Fruit fly (Drosophila melanogaster) whole organism, embryonic: Measurements from ENCODE around the gene Agpat1.
A peak's percentile ranks its signal among the peaks of the same experiment; 100 is the strongest.

Experiments
- Atf3 ChIP-seq: fragments of 200-800 bp; sonication (Bioruptor generic); optimal IDR thresholded peaks from 3 replicates; lab custom pipeline; 2016; ENCODE audit warnings: missing biosample characterization, missing genetic modification characterization
- CG10321 ChIP-seq: fragments of 200-800 bp; sonication (Bioruptor generic); IDR thresholded peaks from 2 replicates; pipeline ENCODE4 v1.3.6; 2022; ENCODE audit warnings: missing biosample characterization, missing genetic modification characterization
- CG10979 ChIP-seq: fragments of 200-800 bp; sonication (Bioruptor generic); optimal IDR thresholded peaks from 2 replicates; lab custom pipeline; 2018; ENCODE audit warnings: missing biosample characterization, mild to moderate bottlenecking, missing genetic modification characterization, moderate library complexity
- CG11247 ChIP-seq: fragments of 200-800 bp; sonication (Bioruptor generic); IDR thresholded peaks from 2 replicates; pipeline ENCODE4 v1.3.6; 2022; ENCODE audit warnings: missing biosample characterization, missing genetic modification characterization
- CG12769 ChIP-seq: fragments of 200-800 bp; sonication (Bioruptor generic); optimal IDR thresholded peaks from 2 replicates; lab custom pipeline; 2019; ENCODE audit warnings: missing biosample characterization, mild to moderate bottlenecking, missing genetic modification characterization, moderate library complexity
- CG13296 ChIP-seq: fragments of 200-800 bp; sonication (Bioruptor generic); optimal IDR thresholded peaks from 3 replicates; lab custom pipeline; 2018; ENCODE audit warnings: missing biosample characterization, mild to moderate bottlenecking, missing genetic modification characterization
- CG13775 ChIP-seq: fragments of 200-800 bp; sonication (Bioruptor generic); optimal IDR thresholded peaks from 3 replicates; lab custom pipeline; 2017; ENCODE audit warnings: missing biosample characterization, mild to moderate bottlenecking, missing genetic modification characterization
- CG14667 ChIP-seq: fragments of 200-800 bp; sonication (Bioruptor generic); IDR thresholded peaks from 2 replicates; pipeline ENCODE4 v1.3.6; 2022; ENCODE audit warnings: missing biosample characterization, missing genetic modification characterization
- CG14965 ChIP-seq: fragments of 200-800 bp; sonication (Bioruptor generic); optimal IDR thresholded peaks from 2 replicates; lab custom pipeline; 2016; ENCODE audit warnings: missing biosample characterization, missing genetic modification characterization, borderline replicate concordance
- CG18476 ChIP-seq: fragments of 200-800 bp; sonication (Bioruptor generic); optimal IDR thresholded peaks from 2 replicates; lab custom pipeline; 2016; ENCODE audit warnings: missing biosample characterization, mild to moderate bottlenecking, missing genetic modification characterization
- CG18619 ChIP-seq: fragments of 200-800 bp; sonication (Bioruptor generic); optimal IDR thresholded peaks from 3 replicates; lab custom pipeline; 2017; ENCODE audit warnings: missing biosample characterization, mild to moderate bottlenecking, missing genetic modification characterization
- CG3163 ChIP-seq: fragments of 200-800 bp; sonication (Bioruptor generic); optimal IDR thresholded peaks from 3 replicates; lab custom pipeline; 2016; ENCODE audit warnings: missing biosample characterization, missing genetic modification characterization
- CG34422 ChIP-seq: fragments of 200-800 bp; sonication (Bioruptor generic); IDR thresholded peaks from 3 replicates; pipeline ENCODE4 v1.3.6; 2022; ENCODE audit warnings: missing biosample characterization, missing genetic modification characterization
- CG7839 ChIP-seq: fragments of 200-800 bp; sonication (Bioruptor generic); optimal IDR thresholded peaks from 3 replicates; lab custom pipeline; 2018; ENCODE audit warnings: missing biosample characterization, mild to moderate bottlenecking, missing genetic modification characterization, moderate library complexity
- CG7928 ChIP-seq: fragments of 200-800 bp; sonication (Bioruptor generic); optimal IDR thresholded peaks from 2 replicates; lab custom pipeline; 2017; ENCODE audit warnings: missing biosample characterization, mild to moderate bottlenecking, missing genetic modification characterization
- CG8944 ChIP-seq: fragments of 200-800 bp; sonication (Bioruptor generic); optimal IDR thresholded peaks from 3 replicates; lab custom pipeline; 2016; ENCODE audit warnings: missing biosample characterization, missing genetic modification characterization
- CG9817 ChIP-seq: fragments of 200-800 bp; sonication (Bioruptor generic); optimal IDR thresholded peaks from 2 replicates; lab custom pipeline; 2018; ENCODE audit warnings: missing biosample characterization, mild to moderate bottlenecking, missing genetic modification characterization, moderate library complexity
- Chrac-16 ChIP-seq: fragments of 200-800 bp; sonication (Bioruptor generic); optimal IDR thresholded peaks from 3 replicates; lab custom pipeline; 2016; ENCODE audit warnings: missing biosample characterization, missing genetic modification characterization
- CkIIα-i1 ChIP-seq: fragments of 200-800 bp; sonication (Bioruptor generic); IDR thresholded peaks from 2 replicates; pipeline ENCODE4 v1.3.6; 2022; ENCODE audit warnings: missing biosample characterization, missing genetic modification characterization
- HLHmδ ChIP-seq: fragments of 200-800 bp; sonication (Bioruptor generic); optimal IDR thresholded peaks from 2 replicates; lab custom pipeline; 2018; ENCODE audit warnings: missing biosample characterization, mild to moderate bottlenecking, missing genetic modification characterization, moderate library complexity
- Med ChIP-seq: fragments of 200-800 bp; sonication (Bioruptor generic); peaks from one replicate; lab custom pipeline; 2016; ENCODE audit warnings: missing biosample characterization, missing genetic modification characterization, mild to moderate bottlenecking, inconsistent platforms, moderate library complexity
- Meics ChIP-seq: fragments of 200-800 bp; sonication (Bioruptor generic); optimal IDR thresholded peaks from 2 replicates; lab custom pipeline; 2017; ENCODE audit warnings: missing biosample characterization, mild to moderate bottlenecking, missing genetic modification characterization
- Pdp1 ChIP-seq, 2 experiments: fragments of 200-800 bp; sonication (Bioruptor generic); optimal IDR thresholded peaks; 3 replicates each; lab custom pipeline; 2016; ENCODE audit warnings: missing biosample characterization in 2 of 2, missing genetic modification characterization in 2 of 2, mild to moderate bottlenecking in 1 of 2, moderate library complexity in 1 of 2
- Six4 ChIP-seq: fragments of 200-800 bp; sonication (Bioruptor generic); optimal IDR thresholded peaks from 2 replicates; lab custom pipeline; 2016; ENCODE audit warnings: missing biosample characterization, missing genetic modification characterization
- Usf ChIP-seq: fragments of 200-800 bp; sonication (Bioruptor generic); optimal IDR thresholded peaks from 2 replicates; lab custom pipeline; 2017; ENCODE audit warnings: missing genotype, missing biosample characterization, missing genetic modification characterization
- al ChIP-seq: fragments of 200-800 bp; sonication (Bioruptor generic); IDR thresholded peaks from 2 replicates; pipeline ENCODE4 v1.3.6; 2022; ENCODE audit warnings: missing biosample characterization, missing genetic modification characterization
- ash1 ChIP-seq: fragments of 200-800 bp; sonication (Bioruptor generic); optimal IDR thresholded peaks from 2 replicates; lab custom pipeline; 2018; ENCODE audit warnings: missing biosample characterization, mild to moderate bottlenecking, missing genetic modification characterization
- cato ChIP-seq: fragments of 200-800 bp; sonication (Bioruptor generic); optimal IDR thresholded peaks from 2 replicates; lab custom pipeline; 2016; ENCODE audit warnings: missing biosample characterization, missing genetic modification characterization, borderline replicate concordance
- caup ChIP-seq: fragments of 200-800 bp; sonication (Bioruptor generic); optimal IDR thresholded peaks from 3 replicates; lab custom pipeline; 2017; ENCODE audit warnings: missing biosample characterization, mild to moderate bottlenecking, missing genetic modification characterization, moderate library complexity; ENCODE audit not compliant: severe bottlenecking
- cg ChIP-seq: fragments of 200-800 bp; sonication (Bioruptor generic); optimal IDR thresholded peaks from 3 replicates; lab custom pipeline; 2019; ENCODE audit warnings: missing biosample characterization, mild to moderate bottlenecking, missing genetic modification characterization, moderate library complexity
- corto ChIP-seq: fragments of 200-800 bp; sonication (Bioruptor generic); optimal IDR thresholded peaks from 2 replicates; lab custom pipeline; 2016; ENCODE audit warnings: missing biosample characterization, mild to moderate bottlenecking, missing genetic modification characterization, moderate library complexity
- cwo ChIP-seq: fragments of 200-800 bp; sonication (Bioruptor generic); optimal IDR thresholded peaks from 3 replicates; lab custom pipeline; 2017; ENCODE audit warnings: missing biosample characterization, missing genetic modification characterization, mild to moderate bottlenecking, moderate library complexity, missing genetic modification reagents
- ems ChIP-seq: fragments of 200-800 bp; sonication (Bioruptor generic); optimal IDR thresholded peaks from 3 replicates; lab custom pipeline; 2016; ENCODE audit warnings: missing biosample characterization, missing genetic modification characterization
- fd96Cb ChIP-seq: fragments of 200-800 bp; sonication (Bioruptor generic); optimal IDR thresholded peaks from 2 replicates; lab custom pipeline; 2018; ENCODE audit warnings: missing biosample characterization, mild to moderate bottlenecking, missing genetic modification characterization, moderate library complexity
- fu2 ChIP-seq: fragments of 200-800 bp; sonication (Bioruptor generic); optimal IDR thresholded peaks from 2 replicates; lab custom pipeline; 2016; ENCODE audit warnings: missing biosample characterization, missing genetic modification characterization
- gce ChIP-seq: fragments of 200-800 bp; sonication (Bioruptor generic); IDR thresholded peaks from 3 replicates; pipeline ENCODE4 v1.3.6; 2022; ENCODE audit warnings: missing biosample characterization, missing genetic modification characterization
- kah ChIP-seq: fragments of 200-800 bp; sonication (Bioruptor generic); optimal IDR thresholded peaks from 2 replicates; lab custom pipeline; 2018; ENCODE audit warnings: missing biosample characterization, mild to moderate bottlenecking, missing genetic modification characterization
- mirr ChIP-seq: fragments of 200-800 bp; sonication (Bioruptor generic); optimal IDR thresholded peaks from 3 replicates; lab custom pipeline; 2018; ENCODE audit warnings: missing biosample characterization, mild to moderate bottlenecking, missing genetic modification characterization
- nmo ChIP-seq: fragments of 200-800 bp; sonication (Bioruptor generic); optimal IDR thresholded peaks from 2 replicates; lab custom pipeline; 2018; ENCODE audit warnings: missing biosample characterization, mild to moderate bottlenecking, missing genetic modification characterization, moderate library complexity
- org-1 ChIP-seq: fragments of 200-800 bp; sonication (Bioruptor generic); optimal IDR thresholded peaks from 2 replicates; lab custom pipeline; 2017; ENCODE audit warnings: missing biosample characterization, missing genetic modification characterization
- pfk ChIP-seq: fragments of 200-800 bp; sonication (Bioruptor generic); optimal IDR thresholded peaks from 2 replicates; lab custom pipeline; 2018; ENCODE audit warnings: missing biosample characterization, mild to moderate bottlenecking, missing genetic modification characterization, moderate library complexity
- row ChIP-seq: fragments of 200-800 bp; sonication (Bioruptor generic); IDR thresholded peaks from 3 replicates; pipeline ENCODE4 v1.3.6; 2022; ENCODE audit warnings: missing biosample characterization, missing genetic modification characterization
- shn ChIP-seq: fragments of 200-800 bp; sonication (Bioruptor generic); optimal IDR thresholded peaks from 3 replicates; lab custom pipeline; 2016; ENCODE audit warnings: missing biosample characterization, missing genetic modification characterization
- sima ChIP-seq: fragments of 200-800 bp; sonication (Bioruptor generic); optimal IDR thresholded peaks from 2 replicates; lab custom pipeline; 2016; ENCODE audit warnings: missing biosample characterization, missing genetic modification characterization
- sob ChIP-seq: fragments of 200-800 bp; sonication (Bioruptor generic); IDR thresholded peaks from 2 replicates; pipeline ENCODE4 v1.3.6; 2022; ENCODE audit warnings: missing biosample characterization, missing genetic modification characterization
- sr ChIP-seq: fragments of 200-800 bp; sonication (Bioruptor generic); IDR thresholded peaks from 3 replicates; pipeline ENCODE4 v1.3.6; 2022; ENCODE audit warnings: missing biosample characterization, missing genetic modification characterization
- tll ChIP-seq, 2 experiments: fragments of 200-800 bp in 1 of 2; fragments of >200 bp in 1 of 2; sonication (Bioruptor generic) in 1 of 2; optimal IDR thresholded peaks; 2 replicates each; lab custom pipeline; 2017 to 2019; ENCODE audit warnings: missing biosample characterization in 2 of 2, missing genetic modification characterization in 2 of 2, mild to moderate bottlenecking in 1 of 2, moderate library complexity in 1 of 2
- toy ChIP-seq: fragments of 200-800 bp; sonication (Bioruptor generic); IDR thresholded peaks from 2 replicates; pipeline ENCODE4 v1.3.6; 2022; ENCODE audit warnings: missing biosample characterization, missing genetic modification characterization
- vfl ChIP-seq: fragments of 200-800 bp; sonication (Bioruptor generic); optimal IDR thresholded peaks from 2 replicates; lab custom pipeline; 2016; ENCODE audit warnings: missing biosample characterization, missing genetic modification characterization
- zen ChIP-seq: fragments of 200-800 bp; sonication (Bioruptor generic); optimal IDR thresholded peaks from 3 replicates; lab custom pipeline; 2018; ENCODE audit warnings: missing biosample characterization, mild to moderate bottlenecking, missing genetic modification characterization, moderate library complexity

Agpat1 gene

DNA sequence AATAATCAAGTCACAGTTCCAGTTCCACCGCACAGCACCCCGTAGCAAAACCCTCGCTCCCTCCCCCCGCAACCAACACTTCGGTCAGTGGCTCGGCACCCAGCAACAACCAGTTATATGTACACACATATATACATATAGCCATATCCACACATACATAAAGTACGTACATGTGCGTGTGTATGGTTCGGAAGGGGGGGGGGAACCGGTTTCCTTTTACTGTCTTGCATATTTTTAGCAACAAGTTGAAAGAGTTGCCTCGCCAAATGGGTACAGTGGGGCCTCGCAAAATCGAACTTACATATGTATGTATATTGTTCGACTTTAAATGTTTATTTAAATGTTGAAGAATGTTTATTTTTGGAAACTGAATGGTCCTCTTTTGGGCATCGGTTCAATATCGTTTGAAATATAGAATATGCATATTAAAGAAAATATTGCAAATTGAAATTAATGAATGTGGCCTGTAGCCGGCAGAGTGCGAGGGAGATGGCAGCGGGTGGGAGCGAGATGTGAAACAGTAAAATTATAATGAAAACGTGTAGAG is 10.0 kb upstream of the Agpat1 start (continued):
- TF ChIP-seq CG10321 (peak; percentile 47; the same call in 1 of the 2 replicates), kah (GFP tag; lab: Kevin White, UChicago) (no peak), CG8944 (no peak), mirr (GFP tag; lab: Kevin White, UChicago) (peak; percentile 61), corto (peak; percentile 42), org-1 (GFP tag; lab: Kevin White, UChicago) (peak; percentile 63), Meics (GFP tag; lab: Kevin White, UChicago) (peak; percentile 85), CG34422 (GFP tag; lab: Robert Waterston, UW) (peak; percentile 73; the same call in 2 of the 3 replicates), cato (GFP tag; lab: Kevin White, UChicago) (no peak), CG11247 (GFP tag; lab: Robert Waterston, UW) (peak; percentile 61), CG18619 (GFP tag; lab: Kevin White, UChicago) (peak; percentile 60), pfk (GFP tag; lab: Kevin White, UChicago) (no peak), toy (GFP tag; lab: Robert Waterston, UW) (no peak), cg (GFP tag; lab: Kevin White, UChicago) (peak; percentile 80), al (GFP tag; lab: Robert Waterston, UW) (peak; percentile 90), Chrac-16 (peak; percentile 58), CG10979 (tag; lab: Kevin White, UChicago) (peak; percentile 18), CkIIα-i1 (GFP tag; lab: Robert Waterston, UW) (peak; percentile 28; the same call in 1 of the 2 replicates), sr (GFP tag; lab: Robert Waterston, UW) (no peak), CG13775 (peak; percentile 68), zen (tag; lab: Kevin White, UChicago) (peak; percentile 55), tll (GFP tag; optimal IDR thresholded peaks at IDR 0.05; lab: Kevin White, UChicago) (no peak), CG14667 (GFP tag; lab: Robert Waterston, UW) (peak; percentile 66), sob (peak; percentile 84), nmo (GFP tag; lab: Kevin White, UChicago) (peak; percentile 62), CG7839 (tag; lab: Kevin White, UChicago) (peak; percentile 79), CG9817 (tag; lab: Kevin White, UChicago) (peak; percentile 63), Atf3 (GFP tag; lab: Kevin White, UChicago) (peak; percentile 1), CG14965 (GFP tag; lab: Kevin White, UChicago) (no peak), ash1 (GFP tag; lab: Kevin White, UChicago) (no peak), sima (peak; percentile 25), Pdp1 (GFP tag; optimal IDR thresholded peaks at IDR 0.05; lab: Kevin White, UChicago) (peak; percentile 13 to 64), ems (GFP tag; lab: Kevin White, UChicago) (peak; percentile 74), cwo (peak; percentile 86), HLHmδ (no peak), fd96Cb (peak; percentile 53), CG12769 (tag; lab: Kevin White, UChicago) (peak; percentile 77), vfl (GFP tag; lab: Kevin White, UChicago) (peak; percentile 40), Med (GFP tag; lab: Kevin White, UChicago) (peak; percentile 96), Usf (GFP tag; lab: Kevin White, UChicago) (peak; percentile 74), caup (peak; percentile 41), Six4 (no peak), gce (GFP tag; lab: Robert Waterston, UW) (no peak), fu2 (GFP tag; lab: Kevin White, UChicago) (peak; percentile 36), CG13296 (GFP tag; lab: Kevin White, UChicago) (peak; percentile 68), CG7928 (GFP tag; lab: Kevin White, UChicago) (peak; percentile 21), CG18476 (GFP tag; lab: Kevin White, UChicago) (peak; percentile 48), shn (GFP tag; lab: Kevin White, UChicago) (no peak), row (GFP tag; lab: Robert Waterston, UW) (peak; percentile 90), CG3163 (GFP tag; lab: Kevin White, UChicago) (no peak)
